Worm (Caenorhabditis elegans) whole organism, L2 larva: ENCODE measurements around the gene srlf-26.

Source experiments
- C34F6.9 ChIP-seq: fragments of 150-350 bp; optimal IDR thresholded peaks from 2 replicates; lab custom pipeline; 2014; ENCODE audit warnings: missing biosample characterization, missing genetic modification characterization
- F13H6.1 ChIP-seq: sonication (generic microtip); optimal IDR thresholded peaks from 2 replicates; lab custom pipeline; 2016; ENCODE audit warnings: missing genetic modification characterization, missing compliant biosample characterization
- R02D3.7 ChIP-seq: fragments of 150-350 bp; optimal IDR thresholded peaks from 2 replicates; lab custom pipeline; 2014; ENCODE audit warnings: missing biosample characterization, missing genetic modification characterization
- Y55F3AM.14 ChIP-seq: fragments of 200-800 bp; sonication (Bioruptor generic); optimal IDR thresholded peaks from 2 replicates; lab custom pipeline; 2018; ENCODE audit warnings: mild to moderate bottlenecking, missing genetic modification characterization, missing compliant biosample characterization
- ZK546.5 ChIP-seq: sonication (generic microtip); optimal IDR thresholded peaks from 2 replicates; lab custom pipeline; 2017; ENCODE audit warnings: missing biosample characterization, missing genetic modification characterization
- alr-1 ChIP-seq: fragments of 150-350 bp; optimal IDR thresholded peaks from 2 replicates; lab custom pipeline; 2014; ENCODE audit warnings: missing biosample characterization, missing genetic modification characterization
- aly-2 ChIP-seq: fragments of 150-350 bp; optimal IDR thresholded peaks from 2 replicates; lab custom pipeline; 2014; ENCODE audit warnings: missing biosample characterization, missing genetic modification characterization
- ama-1 ChIP-seq: fragments of 150-350 bp; optimal IDR thresholded peaks from 2 replicates; lab custom pipeline; 2018; ENCODE audit warnings: inconsistent platforms
- blmp-1 ChIP-seq: sonication (generic microtip); optimal IDR thresholded peaks from 2 replicates; lab custom pipeline; 2017; ENCODE audit warnings: missing genetic modification characterization, mild to moderate bottlenecking, missing compliant biosample characterization, antibody characterized with exemption, moderate library complexity; ENCODE audit not compliant: insufficient read depth
- ceh-16 ChIP-seq: fragments of 150-350 bp; optimal IDR thresholded peaks from 2 replicates; lab custom pipeline; 2014; ENCODE audit warnings: missing biosample characterization, missing genetic modification characterization
- crh-2 ChIP-seq: sonication (generic microtip); optimal IDR thresholded peaks from 2 replicates; lab custom pipeline; 2017; ENCODE audit warnings: missing biosample characterization, missing genetic modification characterization
- dmd-4 ChIP-seq: sonication (generic microtip); optimal IDR thresholded peaks from 2 replicates; lab custom pipeline; 2017; ENCODE audit warnings: missing biosample characterization, missing genetic modification characterization
- egl-27 ChIP-seq: sonication (generic microtip); optimal IDR thresholded peaks from 3 replicates; lab custom pipeline; 2017; ENCODE audit warnings: missing biosample characterization, missing genetic modification reagents, missing genetic modification characterization
- elt-1 ChIP-seq: fragments of 150-350 bp; optimal IDR thresholded peaks from 2 replicates; lab custom pipeline; 2014; ENCODE audit warnings: missing biosample characterization, missing genetic modification characterization
- elt-3 ChIP-seq: sonication (generic microtip); optimal IDR thresholded peaks from 2 replicates; lab custom pipeline; 2017; ENCODE audit warnings: missing biosample characterization, missing genetic modification characterization
- fos-1 ChIP-seq: fragments of 150-350 bp; optimal IDR thresholded peaks from 2 replicates; lab custom pipeline; 2014; ENCODE audit warnings: missing biosample characterization, missing genetic modification characterization
- gmeb-1 ChIP-seq: fragments of 150-350 bp; optimal IDR thresholded peaks from 2 replicates; lab custom pipeline; 2014; ENCODE audit warnings: missing biosample characterization, missing genetic modification characterization
- mbf-1 ChIP-seq: sonication (generic microtip); optimal IDR thresholded peaks from 2 replicates; lab custom pipeline; 2017; ENCODE audit warnings: missing biosample characterization, missing genetic modification characterization
- mdl-1 ChIP-seq, 2 experiments: fragments of 150-350 bp in 1 of 2; sonication (generic microtip) in 1 of 2; optimal IDR thresholded peaks; 2 replicates each; lab custom pipeline; 2017; ENCODE audit warnings: missing biosample characterization in 2 of 2, missing genetic modification characterization in 2 of 2
- nhr-10 ChIP-seq: sonication (generic microtip); optimal IDR thresholded peaks from 2 replicates; lab custom pipeline; 2017; ENCODE audit warnings: missing biosample characterization, missing genetic modification characterization
- nhr-12 ChIP-seq: fragments of 150-350 bp; optimal IDR thresholded peaks from 2 replicates; lab custom pipeline; 2014; ENCODE audit warnings: missing biosample characterization, missing genetic modification characterization
- nhr-129 ChIP-seq: fragments of 150-350 bp; optimal IDR thresholded peaks from 2 replicates; lab custom pipeline; 2014; ENCODE audit warnings: missing biosample characterization, missing genetic modification characterization
- nhr-23 ChIP-seq: fragments of 150-350 bp; optimal IDR thresholded peaks from 2 replicates; lab custom pipeline; 2014; ENCODE audit warnings: missing biosample characterization, missing genetic modification reagents, missing genetic modification characterization
- nhr-6 ChIP-seq: fragments of 150-350 bp; optimal IDR thresholded peaks from 2 replicates; lab custom pipeline; 2014; ENCODE audit warnings: missing biosample characterization, missing genetic modification characterization
- nhr-77 ChIP-seq: fragments of 150-350 bp; optimal IDR thresholded peaks from 2 replicates; lab custom pipeline; 2014; ENCODE audit warnings: missing biosample characterization, missing genetic modification characterization
- sma-3 ChIP-seq: sonication (generic microtip); optimal IDR thresholded peaks from 2 replicates; lab custom pipeline; 2016; ENCODE audit warnings: missing genetic modification reagents, missing genetic modification characterization, missing compliant biosample characterization
- unc-39 ChIP-seq: fragments of 150-350 bp; optimal IDR thresholded peaks from 2 replicates; lab custom pipeline; 2014; ENCODE audit warnings: missing biosample characterization, missing genetic modification characterization
- unc-55 ChIP-seq: fragments of 150-350 bp; sonication (generic microtip); optimal IDR thresholded peaks from 3 replicates; lab custom pipeline; 2014; ENCODE audit warnings: missing biosample characterization, missing genetic modification reagents, missing genetic modification characterization
- unc-62 ChIP-seq: fragments of 150-350 bp; optimal IDR thresholded peaks from 2 replicates; lab custom pipeline; 2014; ENCODE audit warnings: missing biosample characterization, missing genetic modification reagents, missing genetic modification characterization
- zag-1 ChIP-seq: fragments of 150-350 bp; optimal IDR thresholded peaks from 2 replicates; lab custom pipeline; 2014; ENCODE audit warnings: missing biosample characterization, missing genetic modification characterization
- ztf-11 ChIP-seq: sonication (generic microtip); optimal IDR thresholded peaks from 2 replicates; lab custom pipeline; 2017; ENCODE audit warnings: missing biosample characterization, missing genetic modification characterization
- ztf-4 ChIP-seq: fragments of 150-350 bp; optimal IDR thresholded peaks from 2 replicates; lab custom pipeline; 2014; ENCODE audit warnings: missing biosample characterization, missing genetic modification characterization

srlf-26 gene

DNA sequence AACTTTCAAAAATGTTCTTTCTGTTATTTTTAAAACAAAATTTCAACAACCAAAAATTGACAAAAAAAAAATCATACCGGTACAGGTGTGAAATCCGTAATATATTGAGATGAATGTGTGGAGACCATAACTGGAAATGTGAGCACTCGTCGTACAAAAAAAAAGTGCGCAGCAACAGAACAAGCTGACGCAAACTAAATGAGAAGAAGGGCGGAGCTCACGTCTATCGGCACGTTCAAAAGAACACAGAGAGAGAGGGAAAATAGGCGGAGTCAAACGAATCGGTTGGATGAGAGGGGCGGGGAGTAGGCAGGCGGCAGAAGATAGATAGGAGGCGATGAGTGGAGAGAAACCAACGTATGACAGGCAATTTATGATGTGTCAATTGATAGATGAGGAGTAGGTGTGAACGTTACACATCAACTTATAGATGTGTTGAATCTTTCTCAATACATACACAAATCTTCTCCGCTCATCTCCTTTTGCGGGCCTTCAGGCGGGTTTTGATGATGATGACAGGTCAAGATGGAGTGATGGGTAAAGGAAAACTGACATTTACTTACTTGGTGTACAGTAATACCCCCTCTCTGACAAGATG lies 25.2 kb downstream of the srlf-26 start, which contains the start of gene tlp-1 (continued):
- TF ChIP-seq nhr-12 (tag; lab: Kevin White, UChicago): no peak
- no peak for TF ChIP-seq dmd-4

DNA sequence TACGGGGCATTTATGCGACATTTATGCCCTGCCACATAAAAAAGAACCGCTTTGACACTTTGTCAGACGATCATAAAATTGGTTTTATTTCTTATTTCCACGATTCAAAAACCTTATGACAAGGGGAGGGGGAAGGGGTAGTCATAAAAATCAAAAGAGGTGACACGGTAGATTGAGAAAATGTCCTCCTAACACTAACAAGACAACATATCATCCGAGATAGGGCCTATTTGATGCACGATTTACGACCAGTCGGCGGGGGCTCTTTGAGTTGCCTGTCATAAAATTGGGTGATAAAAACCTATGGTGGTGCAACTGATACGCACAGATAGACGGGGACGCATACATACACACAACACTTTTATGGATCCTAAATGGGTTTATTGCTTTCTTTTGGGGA lies 29.1 kb downstream of the srlf-26 start:
- TF ChIP-seq R02D3.7 (no peak), F13H6.1 (tag; lab: Kevin White, UChicago) (peak; percentile 40), nhr-10 (tag; lab: Kevin White, UChicago) (no peak), ztf-4 (tag; lab: Kevin White, UChicago) (no peak), zag-1 (tag; lab: Kevin White, UChicago) (no peak), elt-1 (tag; lab: Kevin White, UChicago) (no peak), nhr-129 (tag; lab: Kevin White, UChicago) (peak; percentile 48), dmd-4 (no peak), nhr-6 (no peak), fos-1 (tag; lab: Kevin White, UChicago) (peak; percentile 60), gmeb-1 (tag; lab: Kevin White, UChicago) (peak; percentile 21), sma-3 (GFP tag; lab: Kevin White, UChicago) (peak; percentile 8), ceh-16 (no peak), unc-39 (no peak), crh-2 (tag; lab: Kevin White, UChicago) (peak; percentile 64)

DNA sequence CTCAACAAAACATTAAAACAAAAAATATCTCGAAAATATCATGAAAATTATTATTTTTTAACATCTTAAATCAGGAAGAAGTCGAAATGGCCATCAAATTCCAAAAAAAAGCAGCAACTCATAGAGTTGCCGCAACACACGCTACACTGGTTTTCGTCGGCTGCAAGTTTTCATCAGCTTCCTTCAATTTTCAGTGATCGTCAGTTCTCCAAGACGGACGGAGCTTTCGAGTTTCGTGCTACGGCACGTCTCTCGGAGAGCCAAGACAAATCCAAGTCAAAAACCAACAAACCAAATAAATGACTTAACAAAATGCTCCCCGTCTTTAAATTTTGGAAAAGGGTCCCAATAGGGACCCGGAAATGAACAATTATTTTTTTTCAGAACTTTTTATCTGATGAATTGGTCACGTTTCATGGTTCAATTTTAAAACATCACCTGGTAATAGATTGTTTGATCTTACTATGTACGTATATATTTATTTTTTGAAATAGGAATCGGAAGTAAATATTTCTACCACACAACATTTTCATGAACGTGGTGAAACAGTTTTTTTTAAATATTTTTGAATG lies 30.4 kb downstream of the srlf-26 start:
- TF ChIP-seq sma-3 (GFP tag; lab: Kevin White, UChicago): no peak
- no peak for TF ChIP-seq nhr-77
- no peak for TF ChIP-seq nhr-129 (tag; lab: Kevin White, UChicago)
- TF ChIP-seq nhr-10 (tag; lab: Kevin White, UChicago): no peak
- no peak for TF ChIP-seq crh-2 (tag; lab: Kevin White, UChicago)
- TF ChIP-seq fos-1 (tag; lab: Kevin White, UChicago): no peak
- TF ChIP-seq mdl-1 (tag; optimal IDR thresholded peaks at IDR 0.05; lab: Kevin White, UChicago): no peak
- TF ChIP-seq ZK546.5 (tag; lab: Kevin White, UChicago): no peak
- no peak for TF ChIP-seq elt-1 (tag; lab: Kevin White, UChicago)
- no peak for TF ChIP-seq C34F6.9
- no peak for TF ChIP-seq nhr-23 (tag; lab: Kevin White, UChicago)
- no peak for TF ChIP-seq mbf-1 (tag; lab: Kevin White, UChicago)
- no peak for TF ChIP-seq egl-27 (tag; lab: Kevin White, UChicago)
- TF ChIP-seq ama-1: no peak
- TF ChIP-seq unc-55 (GFP tag; lab: Kevin White, UChicago): no peak
- no peak for TF ChIP-seq blmp-1 (tag; lab: Kevin White, UChicago)

DNA sequence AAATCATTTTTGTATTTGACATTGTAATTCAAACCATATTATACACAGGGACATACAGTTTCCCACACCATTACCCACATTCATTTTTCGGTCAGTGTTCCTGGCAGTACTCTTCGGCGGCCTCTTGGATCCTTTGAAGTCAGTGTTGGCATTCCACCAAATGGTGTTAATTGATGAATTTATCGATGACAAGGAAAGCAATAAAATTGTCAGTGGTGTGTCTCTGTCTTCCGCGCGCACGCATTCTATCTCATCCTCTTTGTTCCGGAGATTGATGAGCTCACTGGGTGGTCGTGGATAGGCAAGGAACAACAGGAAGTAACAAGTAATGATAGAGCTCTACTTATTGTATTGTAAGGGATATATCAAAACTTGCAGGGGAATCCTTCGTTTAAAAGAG lies 31.6 kb downstream of the srlf-26 start:
- TF ChIP-seq nhr-77 (no peak), C34F6.9 (no peak), elt-1 (tag; lab: Kevin White, UChicago) (no peak), alr-1 (tag; lab: Kevin White, UChicago) (no peak), fos-1 (tag; lab: Kevin White, UChicago) (no peak), sma-3 (GFP tag; lab: Kevin White, UChicago) (no peak), mbf-1 (tag; lab: Kevin White, UChicago) (no peak), aly-2 (no peak), unc-62 (GFP tag; lab: Kevin White, UChicago) (no peak), elt-3 (tag; lab: Kevin White, UChicago) (no peak), ama-1 (no peak)

DNA sequence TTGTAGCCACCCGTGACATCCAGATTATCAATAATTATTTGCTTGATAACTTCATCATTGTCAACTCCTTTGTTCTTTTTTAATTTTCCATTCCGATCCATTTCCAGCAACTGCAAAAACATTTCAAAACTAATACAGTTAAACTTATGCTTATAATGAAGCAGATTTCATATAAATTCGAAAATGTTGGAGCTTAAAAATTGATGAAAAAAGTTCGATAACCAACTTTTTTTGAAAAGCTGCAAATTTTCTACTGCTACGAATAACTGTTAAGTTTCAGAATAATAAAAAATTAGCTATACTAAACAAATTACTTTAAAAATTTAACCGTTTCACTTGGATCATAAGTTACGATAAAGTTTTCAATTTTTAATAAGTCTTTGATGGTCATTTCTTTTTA lies 37.5 kb downstream of the srlf-26 start, which contains the start of gene C47A4.1:
C47A4.1 (minus strand) TSS at position 101 of the 400 bp plus-strand sequence.
- TF ChIP-seq mdl-1 (tag; optimal IDR thresholded peaks at IDR 0.05; lab: Kevin White, UChicago) (no peak), ama-1 (no peak), R02D3.7 (no peak), ztf-11 (no peak), gmeb-1 (tag; lab: Kevin White, UChicago) (no peak), elt-1 (tag; lab: Kevin White, UChicago) (no peak), Y55F3AM.14 (GFP tag; lab: Kevin White, UChicago) (no peak)
- TF ChIP-seq, all 48 proteins: peak for 0
